Fruit fly (Drosophila melanogaster): ENCODE results near the gene P5CDh1.

Gene P5CDh1

DNA sequence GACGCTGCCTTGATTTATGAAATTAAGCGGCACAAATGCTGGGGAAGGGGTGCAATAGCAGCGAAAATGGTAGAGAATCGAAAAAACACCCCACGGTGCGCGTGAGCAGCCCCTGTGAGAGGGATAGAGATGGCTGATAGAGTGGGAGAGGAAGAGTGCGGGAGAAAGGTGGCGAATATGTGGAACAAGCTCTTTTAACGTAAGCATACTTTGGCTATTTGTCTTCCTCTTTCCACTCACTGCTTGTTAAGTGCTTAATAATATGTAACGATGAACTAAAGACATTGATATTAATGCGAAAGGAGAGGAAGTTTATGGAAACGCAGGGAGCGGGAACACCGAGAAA, 541 bp downstream of the P5CDh1 start:
- no peak for TF ChIP-seq noc (tag; optimal IDR thresholded peaks at IDR 0.05)

DNA sequence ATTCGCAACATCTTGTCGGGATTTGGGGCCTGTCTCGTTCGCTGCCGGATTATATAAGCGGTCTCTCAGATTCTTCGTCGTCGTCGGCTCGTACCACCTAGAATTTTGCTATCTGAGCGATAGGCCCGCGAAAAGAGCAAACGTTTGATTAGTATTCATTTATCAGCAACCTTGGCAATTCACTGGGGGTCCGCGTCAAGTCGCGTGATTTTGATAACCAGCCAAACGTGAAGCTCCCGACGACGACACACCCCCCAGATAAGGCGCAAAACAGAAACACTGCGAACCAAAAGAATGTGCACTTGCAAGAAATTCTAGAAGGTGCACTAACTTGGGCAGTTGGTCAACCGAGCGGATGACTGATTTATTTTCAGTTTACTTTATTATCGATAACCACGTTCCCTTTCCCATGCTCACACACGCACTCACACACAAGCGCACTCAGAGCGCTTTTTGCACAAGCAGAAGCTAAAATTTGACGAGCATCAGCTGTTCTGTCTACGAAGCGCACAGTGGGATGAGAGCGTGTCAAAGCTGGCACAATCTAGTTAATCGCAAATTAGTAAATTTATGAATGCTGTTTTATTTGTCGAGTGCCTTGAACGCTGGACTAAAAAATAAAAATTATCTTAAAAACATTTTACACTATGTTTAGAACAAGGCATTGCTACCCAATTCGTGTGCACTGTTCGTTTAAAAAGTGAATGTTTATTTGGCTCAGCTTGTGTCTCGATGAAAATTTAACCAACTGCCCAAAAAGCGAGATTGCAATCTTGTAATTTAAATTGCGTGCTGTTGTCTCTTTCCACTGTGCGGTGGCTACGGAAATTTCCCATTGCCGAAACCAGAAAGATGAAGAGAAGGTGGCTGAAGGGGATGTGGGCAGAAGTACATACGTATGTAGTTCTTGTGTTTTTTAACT, 1.2 kb downstream of the P5CDh1 start:
- peak; percentile 87 for TF ChIP-seq noc (tag; optimal IDR thresholded peaks at IDR 0.05)

DNA sequence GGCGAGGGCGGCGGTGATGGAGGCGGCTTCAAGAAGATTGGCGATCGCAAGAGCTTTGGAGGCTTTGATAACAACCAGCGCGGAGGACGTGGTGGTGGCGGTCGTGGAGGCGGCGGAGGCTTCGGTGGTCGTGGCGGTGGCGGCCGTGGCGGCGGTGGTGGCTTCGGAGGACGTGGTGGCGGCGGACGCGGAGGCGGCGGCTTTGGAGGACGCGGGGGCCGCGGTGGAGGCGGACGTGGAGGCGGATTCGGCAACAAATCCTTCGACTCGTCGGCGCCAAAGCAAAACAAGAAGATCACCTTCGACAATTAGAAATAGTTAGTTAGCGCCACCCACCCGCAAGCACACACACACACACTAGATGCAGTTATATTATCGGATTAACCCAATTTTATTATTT, 5.6 kb downstream of the P5CDh1 start:
- no peak for TF ChIP-seq noc (tag; optimal IDR thresholded peaks at IDR 0.05)

DNA sequence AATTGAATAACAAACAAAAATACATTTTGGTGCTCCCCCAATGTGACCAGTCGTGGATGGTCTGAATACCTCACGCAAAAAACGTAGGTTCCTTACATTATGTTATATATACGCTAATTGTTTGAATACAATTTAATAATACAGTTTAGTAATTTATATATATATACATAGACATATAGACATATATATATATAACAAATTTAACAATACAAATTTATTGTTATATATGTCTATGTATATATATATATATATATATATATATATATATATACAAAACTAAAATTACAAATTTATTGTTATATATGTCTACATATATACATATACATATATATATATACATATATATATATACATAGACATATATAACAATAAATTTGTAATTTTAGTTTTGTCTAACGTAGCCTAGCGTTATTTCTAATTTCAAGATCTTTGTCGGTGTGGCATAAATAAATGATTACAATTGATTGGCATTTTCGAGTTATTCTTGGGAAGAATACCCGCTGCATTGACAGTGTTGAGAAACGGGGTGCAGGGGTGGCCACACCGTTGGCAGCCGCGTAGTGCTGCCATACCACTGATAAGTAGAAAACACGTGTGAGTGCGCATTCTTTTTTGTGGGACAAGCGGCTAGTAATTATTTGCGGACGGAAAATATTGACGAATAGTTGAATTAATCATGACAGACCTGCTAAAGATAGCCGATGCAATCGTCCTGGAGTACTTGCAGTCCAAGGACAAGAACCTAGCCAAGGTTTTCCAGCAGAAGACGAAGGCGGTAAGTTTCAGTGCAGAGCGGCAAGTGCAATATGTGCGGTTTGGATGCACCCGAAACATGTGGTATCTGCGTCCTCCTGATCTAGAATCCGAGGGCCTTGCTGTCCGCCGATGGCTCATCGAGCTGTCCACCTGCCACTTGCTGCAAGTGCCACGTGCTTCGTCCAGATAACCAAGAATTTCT, 8.7 kb downstream of the P5CDh1 start, which contains the start of the genes CG7148 and Nopp140:
Gene CG7148, minus strand, starts transcription at position 51 of the 958 bp plus-strand sequence.
Gene Nopp140, plus strand, starts transcription at position 572 of the 958 bp plus-strand sequence.
- TF ChIP-seq noc (tag; optimal IDR thresholded peaks at IDR 0.05), result peak; percentile 63

DNA sequence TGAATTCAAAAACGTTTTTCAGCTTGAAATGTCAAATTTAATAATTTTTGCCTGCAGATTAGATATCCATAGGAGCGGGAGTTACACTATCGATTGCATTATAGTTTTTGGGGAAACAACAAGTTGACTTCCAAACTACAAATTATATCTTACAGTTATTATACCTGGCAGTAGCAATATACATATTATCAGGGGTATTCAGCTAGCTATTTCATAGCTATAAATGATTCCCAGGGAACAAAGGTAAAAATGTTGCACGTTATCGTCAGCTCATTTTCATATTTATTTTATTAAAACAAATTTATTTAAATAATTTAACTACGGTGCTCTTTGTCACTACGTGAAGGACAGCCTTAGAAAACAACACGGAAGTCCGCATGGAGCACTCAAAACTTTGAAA, 11.0 kb downstream of the P5CDh1 start:
- no peak for TF ChIP-seq noc (tag; optimal IDR thresholded peaks at IDR 0.05)

DNA sequence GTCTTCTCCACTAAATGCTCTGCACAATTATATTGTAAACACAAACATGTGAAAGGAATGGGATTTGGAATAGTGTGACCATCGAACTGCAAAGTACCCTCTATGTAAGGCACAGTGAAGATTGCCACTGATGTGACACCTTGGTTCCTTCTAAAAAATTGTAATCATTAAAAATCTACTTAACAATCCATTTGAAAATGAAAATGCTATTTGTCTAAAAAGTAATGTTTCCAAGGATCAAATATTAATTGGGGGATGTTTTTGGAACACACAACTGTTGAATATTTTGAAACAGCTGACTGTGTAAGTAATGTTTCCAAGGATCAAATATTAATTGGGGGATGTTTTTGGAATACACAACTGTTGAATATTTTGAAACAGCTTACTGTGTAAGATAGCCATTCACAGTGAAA, 13.0 kb downstream of the P5CDh1 start, which contains the start of gene CG32448:
Gene CG32448, minus strand, starts transcription at position 304 of the 413 bp plus-strand sequence.
- peak; percentile 15 for TF ChIP-seq noc (tag; optimal IDR thresholded peaks at IDR 0.05)

DNA sequence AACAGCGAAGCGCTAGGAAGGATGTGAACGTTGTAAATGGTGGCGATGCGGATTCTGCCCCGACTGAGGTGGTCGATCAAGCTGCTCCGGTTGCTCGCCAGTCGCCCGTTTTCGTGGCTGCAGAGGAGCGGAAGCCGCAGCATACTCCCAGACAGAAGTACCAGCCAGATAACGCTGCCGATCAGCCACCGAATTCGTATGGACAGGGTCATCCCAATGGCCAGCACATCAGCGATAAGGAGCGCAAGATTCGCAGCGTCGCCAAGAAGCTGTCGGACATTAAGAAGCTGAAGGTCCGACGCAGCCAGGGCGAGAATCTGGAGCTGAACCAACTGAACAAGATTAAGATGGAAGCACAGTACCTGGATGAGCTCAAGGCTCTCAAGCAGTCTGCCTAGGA, 14.0 kb downstream of the P5CDh1 start:
- TF ChIP-seq noc (tag; optimal IDR thresholded peaks at IDR 0.05), result no peak

DNA sequence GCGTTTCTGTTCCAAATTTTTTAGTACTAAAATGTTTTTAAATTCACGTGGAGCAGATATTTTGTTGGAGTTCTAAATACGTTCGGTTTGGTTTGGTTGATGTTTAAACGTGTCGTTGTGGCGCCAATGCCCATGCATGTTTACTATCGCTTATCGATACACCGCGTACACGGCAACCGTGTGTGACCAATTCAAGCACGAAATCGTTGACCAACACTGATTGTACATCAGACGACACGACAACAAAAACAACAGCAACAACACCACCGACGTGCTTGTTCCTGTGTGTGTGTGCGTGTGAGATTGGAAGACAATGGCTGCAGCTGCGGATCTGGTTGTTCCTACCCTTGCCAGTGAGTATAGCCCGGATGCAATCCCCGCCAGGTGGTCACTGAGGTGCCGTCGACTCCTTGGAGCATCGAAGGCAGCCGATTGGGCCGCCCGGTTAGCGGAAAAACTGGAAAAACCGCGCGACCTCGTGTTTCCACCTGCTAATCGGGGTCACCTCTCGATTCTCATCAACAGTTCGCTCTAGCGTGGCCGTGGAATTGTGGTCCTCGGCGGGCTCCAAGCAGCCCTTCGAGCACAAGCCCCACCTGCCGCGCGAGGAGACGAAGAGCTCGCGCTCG, 16.3 kb downstream of the P5CDh1 start, which contains the start of gene eIF2A:
Gene eIF2A, plus strand, starts transcription at position 16 of the 629 bp plus-strand sequence.
- TF ChIP-seq noc (tag; optimal IDR thresholded peaks at IDR 0.05), result no peak

DNA sequence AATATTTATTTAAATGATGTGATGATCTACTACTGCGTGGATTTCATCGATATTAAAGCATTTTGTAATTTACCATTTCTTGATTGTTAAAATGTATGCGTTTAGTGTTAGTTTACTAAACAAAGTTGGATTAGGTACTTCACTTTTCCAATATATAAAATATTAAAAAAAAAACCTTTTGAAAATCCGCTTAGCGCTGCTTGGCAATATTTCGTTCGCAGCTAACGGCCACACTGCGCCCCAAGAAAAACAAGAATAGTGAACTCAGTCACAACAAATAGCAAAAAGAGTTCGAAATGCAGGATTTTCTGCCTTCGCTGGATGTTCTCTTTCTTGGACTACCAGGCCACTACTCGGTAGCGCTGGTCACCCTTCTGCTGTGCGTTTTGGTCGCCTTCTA, 17.9 kb downstream of the P5CDh1 start, which contains the start of gene CG7407:
Gene CG7407, plus strand, starts transcription at position 226 of the 400 bp plus-strand sequence.
- no peak for TF ChIP-seq noc (tag; optimal IDR thresholded peaks at IDR 0.05)

DNA sequence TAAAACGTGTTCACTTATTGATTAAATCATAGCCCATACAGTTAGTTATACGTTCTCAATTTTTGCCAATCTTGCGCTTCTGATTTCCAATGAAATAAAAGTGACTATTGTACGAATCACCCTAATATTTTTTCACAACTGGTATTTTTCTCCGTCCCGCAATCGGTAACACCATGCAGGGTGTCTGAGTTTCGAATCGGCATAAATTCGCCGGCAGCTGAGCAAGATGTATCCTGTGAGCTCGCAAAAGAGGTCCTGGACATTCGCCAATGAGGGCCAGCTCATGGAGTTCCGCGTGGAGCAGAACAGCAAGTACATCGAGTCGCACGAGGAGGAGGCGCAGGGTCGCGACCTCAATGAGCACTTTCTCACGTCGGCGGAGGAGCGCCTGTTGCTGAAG, 19.4 kb downstream of the P5CDh1 start, which contains the start of gene CycH:
Gene CycH, plus strand, starts transcription at position 218 of the 400 bp plus-strand sequence.
- TF ChIP-seq noc (tag; optimal IDR thresholded peaks at IDR 0.05), result no peak

DNA sequence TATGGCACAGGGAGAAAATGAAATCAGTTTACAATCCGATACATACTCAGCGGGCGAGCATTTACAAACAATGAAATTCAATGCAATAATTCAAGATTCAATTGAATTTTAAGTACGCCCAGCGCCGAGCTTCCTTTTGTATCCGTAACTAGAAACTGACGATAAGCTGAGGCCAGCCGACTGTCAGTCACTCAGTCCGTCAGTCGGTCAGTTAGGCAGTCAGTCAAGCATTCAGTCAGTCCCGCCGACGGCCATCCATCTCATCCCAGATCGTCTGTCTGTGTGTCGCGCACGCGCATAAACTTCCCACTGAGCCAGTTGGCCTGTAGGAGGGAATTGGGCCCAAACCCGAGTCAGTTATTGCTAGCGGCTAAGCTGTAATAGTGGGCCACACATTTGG, 21.7 kb downstream of the P5CDh1 start:
- TF ChIP-seq noc (tag; optimal IDR thresholded peaks at IDR 0.05), result no peak

DNA sequence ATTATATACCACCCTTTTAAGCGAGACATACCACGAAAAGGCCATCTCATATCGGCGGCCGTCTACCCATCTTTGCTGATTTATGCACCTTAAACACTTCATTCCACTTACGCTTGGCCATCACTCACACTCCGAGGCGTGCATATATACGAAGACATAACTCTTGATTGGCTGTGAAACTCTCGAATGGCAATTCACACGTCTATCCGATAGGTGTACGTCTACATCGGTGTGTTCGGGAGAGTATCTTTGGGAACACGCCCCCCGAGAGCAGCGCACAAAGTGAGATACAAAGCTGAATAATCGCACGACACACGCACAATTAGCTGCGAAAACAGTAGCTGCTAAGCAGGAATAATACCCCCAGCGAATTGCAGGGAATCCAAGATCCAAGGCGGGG, 22.5 kb downstream of the P5CDh1 start:
- no peak for TF ChIP-seq noc (tag; optimal IDR thresholded peaks at IDR 0.05)

DNA sequence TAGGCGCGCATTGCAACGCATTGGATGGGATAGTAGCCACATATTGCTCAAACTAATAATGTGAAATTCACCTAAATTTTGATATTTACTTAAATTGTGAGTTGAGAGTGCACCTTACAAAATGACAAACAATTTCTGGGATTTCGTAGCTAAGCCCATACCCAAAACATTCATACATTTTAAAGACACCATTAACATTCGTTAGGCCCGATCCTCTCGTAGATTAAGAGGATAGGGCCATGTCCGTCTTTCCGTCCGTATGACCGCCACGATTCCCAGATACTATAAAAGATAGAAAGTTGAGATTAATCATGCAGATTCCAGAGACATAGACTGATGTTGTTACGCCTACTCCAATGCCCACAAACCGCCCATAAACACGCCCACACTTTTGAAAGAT, 27.6 kb downstream of the P5CDh1 start, which contains the start of gene CG43895:
Gene CG43895, minus strand, starts transcription at position 101 of the 400 bp plus-strand sequence.
- TF ChIP-seq noc (tag; optimal IDR thresholded peaks at IDR 0.05), result no peak

DNA sequence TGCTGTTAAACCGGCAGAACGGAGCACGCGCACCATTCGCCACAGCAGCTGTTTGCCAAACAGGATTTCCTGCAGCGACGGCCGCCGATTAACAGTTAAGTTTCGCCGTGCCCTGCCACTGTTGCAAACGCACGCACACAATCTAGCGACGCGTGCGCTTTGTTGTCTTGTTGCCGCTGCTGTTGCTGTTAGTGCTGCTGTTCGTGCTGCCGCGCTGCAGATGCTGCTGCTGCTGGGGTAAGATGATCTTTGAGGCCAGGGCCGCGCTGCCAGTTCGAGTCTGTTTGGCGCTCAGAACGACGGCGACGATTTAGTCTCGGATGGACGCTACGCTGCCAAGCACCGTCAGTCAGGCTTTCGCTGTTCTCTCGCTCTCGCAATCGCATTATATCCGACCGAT, 32.6 kb downstream of the P5CDh1 start, which contains the start of gene eg:
Gene eg, plus strand, starts transcription at position 136 of the 400 bp plus-strand sequence.
- TF ChIP-seq noc (tag; optimal IDR thresholded peaks at IDR 0.05), result no peak

DNA sequence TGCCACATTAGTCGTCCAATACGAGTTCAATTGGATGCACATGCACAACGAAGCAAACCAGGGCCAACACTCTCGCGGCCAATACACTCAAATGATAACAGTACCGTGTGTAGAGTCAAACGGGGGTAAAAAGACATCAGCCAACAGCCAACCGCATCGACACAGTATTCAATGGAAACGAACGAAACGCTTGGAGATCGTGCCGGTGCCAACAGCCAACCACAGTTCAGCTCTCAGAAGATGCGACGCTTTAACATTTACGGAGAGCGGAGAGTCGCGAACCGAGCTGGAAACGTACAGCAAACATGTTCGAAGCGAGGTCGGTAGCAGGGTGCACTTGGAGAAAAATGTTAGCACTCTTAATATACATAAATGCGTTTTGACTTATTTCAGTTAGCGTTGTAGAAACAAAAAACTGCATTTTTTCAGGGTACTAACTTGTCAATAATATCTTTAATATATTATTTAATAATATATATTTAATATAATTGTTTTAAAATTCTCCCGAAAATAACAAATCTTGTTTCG, 33.1 kb downstream of the P5CDh1 start:
- no peak for TF ChIP-seq noc (tag; optimal IDR thresholded peaks at IDR 0.05)
